Worm (Caenorhabditis elegans) whole organism, young adult: ENCODE data around the gene C02H6.1.
A peak's percentile ranks its signal among the peaks of the same experiment; 100 is the strongest.

Source experiments
- B0035.1 ChIP-seq: sonication (generic microtip); optimal IDR thresholded peaks from 2 replicates; lab custom pipeline; 2016; ENCODE audit warnings: missing genetic modification characterization, mild to moderate bottlenecking, missing compliant biosample characterization, missing genotype, missing genetic modification reagents
- B0261.1 ChIP-seq: sonication (generic microtip); optimal IDR thresholded peaks from 2 replicates; lab custom pipeline; 2016; ENCODE audit warnings: mild to moderate bottlenecking, missing genetic modification characterization, moderate library complexity, missing compliant biosample characterization
- C06A6.2 ChIP-seq: fragments of 200-800 bp; sonication (Bioruptor generic); conservative IDR thresholded peaks from 2 replicates; pipeline ENCODE4 v1.3.6; 2022; ENCODE audit warnings: missing genetic modification characterization, missing compliant biosample characterization
- F10E7.11 ChIP-seq: sonication (generic microtip); optimal IDR thresholded peaks from 2 replicates; lab custom pipeline; 2017; ENCODE audit warnings: mild to moderate bottlenecking, missing genetic modification characterization, moderate library complexity, missing compliant biosample characterization
- F37B4.10 ChIP-seq: fragments of 200-800 bp; sonication (Bioruptor generic); IDR thresholded peaks from 2 replicates; pipeline ENCODE4 v1.3.6; 2022; ENCODE audit warnings: missing genetic modification characterization, missing compliant biosample characterization
- F52B5.7 ChIP-seq: sonication (generic microtip); optimal IDR thresholded peaks from 2 replicates; lab custom pipeline; 2016; ENCODE audit warnings: mild to moderate bottlenecking, missing genetic modification characterization, missing compliant biosample characterization
- F57C9.4 ChIP-seq: sonication (generic microtip); optimal IDR thresholded peaks from 2 replicates; lab custom pipeline; 2017; ENCODE audit warnings: mild to moderate bottlenecking, missing genetic modification characterization, missing compliant biosample characterization
- K11D2.4 ChIP-seq: fragments of 200-800 bp; sonication (Bioruptor generic); IDR thresholded peaks from 2 replicates; pipeline ENCODE4 v1.3.6; 2022; ENCODE audit warnings: missing genetic modification reagents, missing genetic modification characterization, missing compliant biosample characterization
- Y67H2A.10 ChIP-seq: fragments of 200-800 bp; sonication (Bioruptor generic); conservative IDR thresholded peaks from 2 replicates; pipeline ENCODE4 v1.3.6; 2022; ENCODE audit warnings: missing genetic modification reagents, missing genetic modification characterization, missing compliant biosample characterization
- Y95B8A.8 ChIP-seq: fragments of 200-800 bp; sonication (Bioruptor generic); IDR thresholded peaks from 2 replicates; pipeline ENCODE4 v1.3.6; 2022; ENCODE audit warnings: missing genetic modification reagents, missing genetic modification characterization, missing compliant biosample characterization
- ZK185.1 ChIP-seq: sonication (generic microtip); optimal IDR thresholded peaks from 2 replicates; lab custom pipeline; 2016; ENCODE audit warnings: mild to moderate bottlenecking, missing genetic modification characterization, missing compliant biosample characterization; ENCODE audit not compliant: poor library complexity, severe bottlenecking
- akir-1 ChIP-seq: fragments of 200-800 bp; sonication (Bioruptor generic); optimal IDR thresholded peaks from 2 replicates; lab custom pipeline; 2018; ENCODE audit warnings: mild to moderate bottlenecking, missing genetic modification characterization, moderate library complexity, missing compliant biosample characterization
- atf-7 ChIP-seq: sonication (generic microtip); optimal IDR thresholded peaks from 2 replicates; lab custom pipeline; 2017; ENCODE audit warnings: mild to moderate bottlenecking, missing genetic modification characterization, missing compliant biosample characterization
- athp-1 ChIP-seq: sonication (generic microtip); optimal IDR thresholded peaks from 2 replicates; lab custom pipeline; 2017; ENCODE audit warnings: mild to moderate bottlenecking, missing genetic modification characterization, missing compliant biosample characterization
- attf-6 ChIP-seq: fragments of 200-800 bp; sonication (Bioruptor generic); IDR thresholded peaks from 2 replicates; pipeline ENCODE4 v1.3.6; 2022; ENCODE audit warnings: missing genetic modification reagents, missing genetic modification characterization, missing compliant biosample characterization
- ceh-100 ChIP-seq: fragments of 200-800 bp; sonication (Bioruptor generic); IDR thresholded peaks from 2 replicates; pipeline ENCODE4 v1.3.6; 2022; ENCODE audit warnings: missing genetic modification reagents, missing genetic modification characterization, missing compliant biosample characterization
- ceh-27 ChIP-seq: fragments of 200-800 bp; sonication (Bioruptor generic); optimal IDR thresholded peaks from 2 replicates; lab custom pipeline; 2018; ENCODE audit warnings: mild to moderate bottlenecking, missing genetic modification characterization, moderate library complexity, missing compliant biosample characterization
- ceh-40 ChIP-seq: fragments of 200-800 bp; sonication (Bioruptor generic); IDR thresholded peaks from 2 replicates; pipeline ENCODE4 v1.3.6; 2022; ENCODE audit warnings: missing genetic modification characterization, missing compliant biosample characterization
- ceh-79 ChIP-seq: sonication (generic microtip); optimal IDR thresholded peaks from 2 replicates; lab custom pipeline; 2017; ENCODE audit warnings: mild to moderate bottlenecking, missing genetic modification characterization, missing compliant biosample characterization
- chd-7 ChIP-seq: sonication (generic microtip); optimal IDR thresholded peaks from 2 replicates; lab custom pipeline; 2016; ENCODE audit warnings: mild to moderate bottlenecking, missing genetic modification characterization, moderate library complexity, missing compliant biosample characterization
- die-1 ChIP-seq: sonication (generic microtip); optimal IDR thresholded peaks from 2 replicates; lab custom pipeline; 2016; ENCODE audit warnings: missing genotype, mild to moderate bottlenecking, missing genetic modification characterization, missing compliant biosample characterization
- dpff-1 ChIP-seq: sonication (generic microtip); optimal IDR thresholded peaks from 2 replicates; lab custom pipeline; 2017; ENCODE audit warnings: mild to moderate bottlenecking, missing genetic modification characterization, missing compliant biosample characterization
- dpl-1 ChIP-seq: fragments of 150-350 bp; optimal IDR thresholded peaks from 2 replicates; lab custom pipeline; 2014; ENCODE audit warnings: missing biosample characterization, missing genetic modification reagents, missing genetic modification characterization
- efl-1 ChIP-seq: fragments of 150-350 bp; optimal IDR thresholded peaks from 2 replicates; lab custom pipeline; 2014; ENCODE audit warnings: missing biosample characterization, missing genetic modification reagents, missing genetic modification characterization
- egl-44 ChIP-seq: fragments of 200-800 bp; sonication (Bioruptor generic); IDR thresholded peaks from 2 replicates; pipeline ENCODE4 v1.3.6; 2022; ENCODE audit warnings: missing genetic modification reagents, missing genetic modification characterization, missing compliant biosample characterization
- ets-4 ChIP-seq: fragments of 200-800 bp; sonication (Bioruptor generic); optimal IDR thresholded peaks from 2 replicates; lab custom pipeline; 2018; ENCODE audit warnings: mild to moderate bottlenecking, missing genetic modification characterization, missing compliant biosample characterization
- let-607 ChIP-seq, 2 experiments: fragments of 200-800 bp in 1 of 2; sonication (Bioruptor generic) in 1 of 2; sonication (generic microtip) in 1 of 2; optimal IDR thresholded peaks; 2 replicates each; lab custom pipeline; 2016 to 2018; ENCODE audit warnings: mild to moderate bottlenecking in 2 of 2, missing compliant biosample characterization in 2 of 2, missing genetic modification characterization in 2 of 2, moderate library complexity in 2 of 2, missing genotype in 1 of 2
- lin-40 ChIP-seq: sonication (generic microtip); optimal IDR thresholded peaks from 2 replicates; lab custom pipeline; 2016; ENCODE audit warnings: missing genetic modification characterization, mild to moderate bottlenecking, missing compliant biosample characterization, missing genotype, missing genetic modification reagents
- lin-54 ChIP-seq: fragments of 200-800 bp; sonication (Bioruptor generic); optimal IDR thresholded peaks from 2 replicates; lab custom pipeline; 2018; ENCODE audit warnings: mild to moderate bottlenecking, missing genetic modification characterization, missing compliant biosample characterization
- lsl-1 ChIP-seq: fragments of 200-800 bp; sonication (Bioruptor generic); optimal IDR thresholded peaks from 2 replicates; lab custom pipeline; 2018; ENCODE audit warnings: mild to moderate bottlenecking, missing genetic modification characterization, moderate library complexity, missing compliant biosample characterization
- lsy-27 ChIP-seq: sonication (generic microtip); optimal IDR thresholded peaks from 2 replicates; lab custom pipeline; 2017; ENCODE audit warnings: missing genetic modification characterization, mild to moderate bottlenecking, missing compliant biosample characterization, antibody characterized with exemption, missing genotype, borderline replicate concordance; ENCODE audit not compliant: insufficient read depth
- madf-8 ChIP-seq: fragments of 200-800 bp; sonication (Bioruptor generic); conservative IDR thresholded peaks from 2 replicates; pipeline ENCODE4 v1.3.6; 2022; ENCODE audit warnings: missing genetic modification reagents, missing genetic modification characterization, missing compliant biosample characterization
- mcd-1 ChIP-seq: fragments of 200-800 bp; sonication (Bioruptor generic); IDR thresholded peaks from 2 replicates; pipeline ENCODE4 v1.3.6; 2022; ENCODE audit warnings: missing genetic modification reagents, missing genetic modification characterization, missing compliant biosample characterization
- nhr-80 ChIP-seq: sonication (generic microtip); optimal IDR thresholded peaks from 2 replicates; lab custom pipeline; 2016; ENCODE audit warnings: missing genetic modification characterization, missing compliant biosample characterization
- nhr-90 ChIP-seq: sonication (generic microtip); optimal IDR thresholded peaks from 2 replicates; lab custom pipeline; 2016; ENCODE audit warnings: missing genotype, mild to moderate bottlenecking, missing genetic modification characterization, missing compliant biosample characterization
- sdz-38 ChIP-seq: sonication (generic microtip); optimal IDR thresholded peaks from 2 replicates; lab custom pipeline; 2016; ENCODE audit warnings: missing genotype, missing genetic modification characterization, missing compliant biosample characterization
- snpc-1.3 ChIP-seq: sonication (generic microtip); optimal IDR thresholded peaks from 2 replicates; lab custom pipeline; 2017; ENCODE audit warnings: missing genetic modification characterization, mild to moderate bottlenecking, missing compliant biosample characterization, antibody characterized with exemption, moderate library complexity, missing genotype, missing genetic modification reagents; ENCODE audit not compliant: insufficient read depth
- tbx-9 ChIP-seq: sonication (generic microtip); optimal IDR thresholded peaks from 2 replicates; lab custom pipeline; 2016; ENCODE audit warnings: borderline replicate concordance, missing genetic modification characterization, inconsistent platforms, missing compliant biosample characterization
- unc-130 ChIP-seq: sonication (generic microtip); optimal IDR thresholded peaks from 2 replicates; lab custom pipeline; 2016; ENCODE audit warnings: missing genetic modification reagents, missing genetic modification characterization, missing compliant biosample characterization
- zfh-2 ChIP-seq: fragments of 200-800 bp; sonication (Bioruptor generic); conservative IDR thresholded peaks from 2 replicates; pipeline ENCODE4 v1.3.6; 2022; ENCODE audit warnings: missing genetic modification reagents, missing genetic modification characterization, missing compliant biosample characterization
- ztf-25 ChIP-seq: fragments of 200-800 bp; sonication (Bioruptor generic); IDR thresholded peaks from 2 replicates; pipeline ENCODE4 v1.3.6; 2022; ENCODE audit warnings: missing genetic modification reagents, missing genetic modification characterization, missing compliant biosample characterization

Gene C02H6.1

DNA sequence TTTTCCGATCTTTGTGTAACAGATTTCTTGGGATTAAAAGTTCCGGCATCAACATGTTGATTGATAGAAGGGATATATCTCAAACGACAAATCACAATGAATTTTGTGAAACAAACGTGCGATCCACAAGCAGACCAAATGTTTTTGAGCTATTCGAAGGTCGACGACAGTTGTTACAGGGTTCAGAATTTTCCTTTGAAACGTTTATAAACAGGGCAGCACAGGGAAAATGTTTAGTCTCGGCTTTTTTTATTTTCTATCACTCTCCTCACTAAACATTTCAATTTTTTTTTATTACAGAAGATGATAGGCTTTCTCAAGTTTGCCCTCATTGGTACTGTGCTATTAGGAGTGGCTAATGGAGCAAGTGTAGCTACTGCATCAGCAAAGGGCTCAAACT lies 24.7 kb downstream of the C02H6.1 start, which contains the start of gene exc-13:
Gene exc-13 (plus strand): TSS at position 301 of the 400 bp plus-strand sequence.
- TF ChIP-seq C06A6.2 (GFP tag; lab: Robert Waterston, UW) (no peak), Y67H2A.10 (no peak), athp-1 (tag; lab: Kevin White, UChicago) (no peak), atf-7 (tag; lab: Kevin White, UChicago) (no peak), akir-1 (GFP tag; lab: Kevin White, UChicago) (no peak), efl-1 (GFP tag; lab: Kevin White, UChicago) (no peak), lin-40 (tag; lab: Kevin White, UChicago) (no peak), ceh-40 (GFP tag; lab: Robert Waterston, UW) (no peak)

DNA sequence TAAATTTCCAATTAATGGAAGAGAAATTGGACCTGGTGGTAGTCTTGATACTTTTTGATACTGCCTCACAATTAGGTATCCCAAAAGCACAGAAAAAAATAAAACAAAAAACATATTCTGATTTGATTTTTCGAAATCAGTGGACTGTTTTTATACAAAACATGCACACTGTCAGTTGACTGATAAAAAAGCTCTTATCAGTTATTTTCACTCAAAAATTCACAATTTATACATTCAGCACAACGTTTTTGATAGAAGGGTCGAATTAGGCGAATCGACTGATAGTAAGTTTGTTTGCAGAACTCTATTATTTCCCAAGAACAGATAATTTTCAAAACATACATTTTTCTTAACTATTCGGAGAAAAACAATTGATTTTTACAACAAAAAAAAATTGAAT lies 25.6 kb downstream of the C02H6.1 start, which contains the start of gene cyp-35A2:
Gene cyp-35A2 (minus strand): TSS at position 124 of the 400 bp plus-strand sequence.
- TF ChIP-seq sdz-38 (tag; lab: Kevin White, UChicago) (no peak), nhr-80 (tag; lab: Kevin White, UChicago) (peak; percentile 59)
- TF ChIP-seq, all 124 proteins: peak for 1

DNA sequence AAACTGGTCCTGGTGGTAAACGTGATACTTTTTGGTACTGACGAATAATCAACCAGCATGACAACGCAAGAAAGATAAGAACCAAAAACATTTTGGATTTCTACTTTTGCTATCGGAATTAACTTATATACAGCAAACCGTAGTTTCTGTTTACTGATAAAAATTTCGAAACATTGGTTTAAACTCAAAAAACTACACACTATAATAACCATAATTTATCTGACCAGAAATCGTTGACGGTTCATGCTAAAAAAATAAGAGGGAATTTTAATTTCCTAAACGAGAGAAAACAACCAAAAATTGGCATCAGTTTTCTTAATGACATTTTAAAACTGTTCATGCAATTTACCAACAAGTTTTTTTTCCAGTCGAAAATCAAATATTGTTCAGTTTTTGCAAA lies 28.0 kb downstream of the C02H6.1 start, which contains the start of gene cyp-35A1:
Gene cyp-35A1 (minus strand): TSS at position 101 of the 400 bp plus-strand sequence.
- TF ChIP-seq lin-54 (GFP tag; lab: Kevin White, UChicago) (no peak), zfh-2 (GFP tag; lab: Robert Waterston, UW) (no peak), snpc-1.3 (tag; lab: Kevin White, UChicago) (no peak), F52B5.7 (tag; lab: Kevin White, UChicago) (no peak), F57C9.4 (tag; lab: Kevin White, UChicago) (no peak), B0261.1 (tag; lab: Kevin White, UChicago) (no peak), ZK185.1 (tag; lab: Kevin White, UChicago) (no peak), F37B4.10 (no peak), B0035.1 (tag; lab: Kevin White, UChicago) (no peak), mcd-1 (GFP tag; lab: Robert Waterston, UW) (no peak)

DNA sequence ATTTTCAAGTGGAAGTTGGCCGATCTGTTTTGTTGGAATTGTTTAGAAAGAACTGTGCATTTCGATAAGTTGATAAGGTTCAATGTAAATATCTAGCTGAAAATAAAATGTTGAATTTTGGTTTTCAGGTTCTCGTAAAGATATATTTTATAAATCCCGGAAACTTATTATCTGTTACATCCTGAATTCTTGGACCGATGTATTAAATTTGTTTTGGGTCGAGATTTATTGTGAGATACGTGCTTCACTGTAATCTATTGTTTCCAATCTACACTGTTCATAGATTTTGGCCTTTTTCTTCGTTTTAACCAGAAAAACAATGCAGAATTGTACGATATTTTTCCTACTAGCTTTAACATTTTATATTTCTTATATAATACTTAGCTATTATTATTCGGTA lies 32.5 kb downstream of the C02H6.1 start, which contains the start of gene C03G6.6:
Gene C03G6.6 (plus strand): TSS at position 301 of the 400 bp plus-strand sequence.
- no peak for TF ChIP-seq ceh-27
- TF ChIP-seq mcd-1 (GFP tag; lab: Robert Waterston, UW) = no peak
- TF ChIP-seq Y67H2A.10 = no peak
- no peak for TF ChIP-seq tbx-9 (tag; lab: Kevin White, UChicago)
- TF ChIP-seq F57C9.4 (tag; lab: Kevin White, UChicago) = no peak
- TF ChIP-seq ceh-79 (tag; lab: Kevin White, UChicago) = no peak
- TF ChIP-seq K11D2.4 (GFP tag; lab: Robert Waterston, UW) = no peak
- no peak for TF ChIP-seq B0035.1 (tag; lab: Kevin White, UChicago)
- TF ChIP-seq chd-7 (tag; lab: Kevin White, UChicago) = no peak
- no peak for TF ChIP-seq lsl-1
- TF ChIP-seq egl-44 (GFP tag; lab: Robert Waterston, UW) = no peak
- no peak for TF ChIP-seq lsy-27 (tag; lab: Kevin White, UChicago)

DNA sequence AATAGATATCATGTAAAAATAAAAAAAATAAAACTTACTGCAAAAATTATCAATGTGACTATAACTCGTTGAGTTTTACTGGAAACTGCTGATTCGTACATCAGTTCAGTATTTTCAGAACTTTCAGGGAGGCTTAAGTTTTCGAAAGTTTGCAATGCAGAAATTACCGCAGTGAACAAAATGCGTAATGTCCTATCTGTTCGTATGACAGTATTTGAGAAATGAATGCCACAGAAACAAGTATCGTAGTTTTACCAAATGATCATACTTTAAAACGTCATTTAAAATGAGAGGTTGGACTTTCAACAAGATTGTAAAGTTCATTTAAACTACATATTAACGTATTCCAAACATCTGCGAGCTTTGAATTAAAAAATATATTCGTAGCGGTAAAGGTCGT lies 33.0 kb downstream of the C02H6.1 start, which contains the start of gene C03G6.21:
Gene C03G6.21 (minus strand): TSS at position 101 of the 400 bp plus-strand sequence.
- TF ChIP-seq ets-4 (GFP tag; lab: Kevin White, UChicago) (no peak), madf-8 (GFP tag; lab: Robert Waterston, UW) (no peak), nhr-90 (no peak), attf-6 (GFP tag; lab: Robert Waterston, UW) (no peak), die-1 (tag; lab: Kevin White, UChicago) (no peak), ceh-100 (GFP tag; lab: Robert Waterston, UW) (no peak), ztf-25 (no peak), dpff-1 (no peak), let-607 (tag; optimal IDR thresholded peaks at IDR 0.05; lab: Kevin White, UChicago) (no peak), Y95B8A.8 (GFP tag; lab: Robert Waterston, UW) (no peak), efl-1 (GFP tag; lab: Kevin White, UChicago) (no peak), dpl-1 (no peak), F10E7.11 (tag; lab: Kevin White, UChicago) (no peak), F52B5.7 (tag; lab: Kevin White, UChicago) (no peak), unc-130 (GFP tag; lab: Kevin White, UChicago) (no peak), lsy-27 (tag; lab: Kevin White, UChicago) (no peak)
